Worm (Caenorhabditis elegans) whole organism, L2 larva: ENCODE measurements around the gene C04C3.14.

ENCODE experiments used
- ama-1 ChIP-seq: fragments of 150-350 bp; optimal IDR thresholded peaks from 2 replicates; lab custom pipeline; 2018; ENCODE audit warnings: inconsistent platforms
- nhr-12 ChIP-seq: fragments of 150-350 bp; optimal IDR thresholded peaks from 2 replicates; lab custom pipeline; 2014; ENCODE audit warnings: missing biosample characterization, missing genetic modification characterization
- sma-9 ChIP-seq, 2 experiments: fragments of 150-350 bp in 1 of 2; sonication (generic microtip) in 1 of 2; optimal IDR thresholded peaks; 2 replicates each; lab custom pipeline; 2014 to 2016; ENCODE audit warnings: missing genetic modification characterization in 2 of 2, mild to moderate bottlenecking in 1 of 2, missing biosample characterization in 1 of 2, missing compliant biosample characterization in 1 of 2, missing genetic modification reagents in 1 of 2, moderate library complexity in 1 of 2
- unc-62 ChIP-seq: fragments of 150-350 bp; optimal IDR thresholded peaks from 2 replicates; lab custom pipeline; 2014; ENCODE audit warnings: missing biosample characterization, missing genetic modification reagents, missing genetic modification characterization

DNA sequence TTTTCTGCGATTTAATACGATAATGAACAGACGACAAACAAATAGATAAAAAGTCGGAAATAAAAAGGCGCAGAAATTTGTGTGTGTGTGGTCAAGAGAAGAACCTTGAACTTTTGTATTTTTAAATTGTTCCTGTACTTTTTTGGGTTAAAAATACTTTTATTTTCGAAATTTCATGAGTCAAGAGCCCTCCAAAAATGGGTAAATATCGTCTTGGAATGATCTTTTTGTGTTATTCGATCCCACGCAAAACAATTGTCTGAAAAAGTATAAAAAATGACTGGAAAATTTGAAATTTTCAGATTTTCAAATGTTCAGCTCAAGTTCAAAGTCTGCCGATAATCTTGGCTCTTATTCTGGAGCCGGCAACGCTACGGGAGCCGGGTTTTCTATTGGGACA is at the start of gene C04C3.14:
- TF ChIP-seq ama-1 (no peak), nhr-12 (tag; lab: Kevin White, UChicago) (no peak), sma-9 (GFP tag; optimal IDR thresholded peaks at IDR 0.05; lab: Kevin White, UChicago) (no peak), sma-9 (tag; optimal IDR thresholded peaks at IDR 0.05; lab: Kevin White, UChicago) (no peak), unc-62 (GFP tag; lab: Kevin White, UChicago) (no peak)
